Worm (Caenorhabditis elegans): ENCODE results near the gene dyf-17.

Gene dyf-17

ce11 chrV:19107065-19107464, 20.3 kb upstream of the dyf-17 start:
- TF ChIP-seq Y53G8AR.9 (GFP tag; conservative IDR thresholded peaks at IDR 0.05), result no peak
- TF ChIP-seq ztf-22 (GFP tag; optimal IDR thresholded peaks at IDR 0.05), result no peak
- TF ChIP-seq zim-3 (tag; optimal IDR thresholded peaks at IDR 0.05), result no peak
- no peak for TF ChIP-seq atf-7 (tag; optimal IDR thresholded peaks at IDR 0.05)
- no peak for TF ChIP-seq K11D2.4 (GFP tag; IDR thresholded peaks at IDR 0.05)
- no peak for TF ChIP-seq bed-2 (GFP tag; IDR thresholded peaks at IDR 0.05)
- TF ChIP-seq sea-2 (GFP tag; IDR thresholded peaks at IDR 0.05), result no peak
- no peak for TF ChIP-seq F22D6.2 (tag; optimal IDR thresholded peaks at IDR 0.05)
- no peak for TF ChIP-seq dpl-1 (GFP tag; optimal IDR thresholded peaks at IDR 0.05)
- TF ChIP-seq unc-62 (GFP tag; optimal IDR thresholded peaks at IDR 0.05), result no peak
- no peak for TF ChIP-seq mcd-1 (GFP tag; IDR thresholded peaks at IDR 0.05)
- no peak for TF ChIP-seq nhr-179 (tag; optimal IDR thresholded peaks at IDR 0.05)
- no peak for TF ChIP-seq die-1 (tag; optimal IDR thresholded peaks at IDR 0.05)
- TF ChIP-seq ccch-3 (GFP tag; optimal IDR thresholded peaks at IDR 0.05), result no peak

- TF ChIP-seq madf-6 (GFP tag; IDR thresholded peaks at IDR 0.05) (no peak), efl-1 (GFP tag; optimal IDR thresholded peaks at IDR 0.05) (no peak), pbrm-1 (GFP tag; IDR thresholded peaks at IDR 0.05) (no peak), sea-2 (GFP tag; IDR thresholded peaks at IDR 0.05) (no peak), hmg-1.2 (GFP tag; IDR thresholded peaks at IDR 0.05) (no peak), snpc-1.3 (tag; optimal IDR thresholded peaks at IDR 0.05; ENCODE audit: insufficient read depth) (no peak), hmg-20 (GFP tag; IDR thresholded peaks at IDR 0.05) (no peak), snpc-1.1 (tag; optimal IDR thresholded peaks at IDR 0.05; ENCODE audit: insufficient read depth) (no peak), F57A8.1 (GFP tag; optimal IDR thresholded peaks at IDR 0.05) (no peak), ztf-6 (GFP tag; IDR thresholded peaks at IDR 0.05) (no peak), rcor-1 (GFP tag; IDR thresholded peaks at IDR 0.05) (no peak), F52B5.7 (tag; optimal IDR thresholded peaks at IDR 0.05) (no peak), ztf-28 (GFP tag; IDR thresholded peaks at IDR 0.05) (no peak), F37B4.10 (GFP tag; IDR thresholded peaks at IDR 0.05) (no peak), ceh-58 (GFP tag; IDR thresholded peaks at IDR 0.05) (no peak), ZK185.1 (tag; optimal IDR thresholded peaks at IDR 0.05; ENCODE audit: poor library complexity, severe bottlenecking) (no peak), Y53G8AR.9 (GFP tag; conservative IDR thresholded peaks at IDR 0.05) (no peak), bed-1 (GFP tag; IDR thresholded peaks at IDR 0.05) (no peak)
Observed at ce11 chrV:19116872-19117372, 10.4 kb upstream of the dyf-17 start.

ce11 chrV:19118312-19118711, 9.0 kb upstream of the dyf-17 start, which contains the start of gene pro-3:
Gene pro-3, minus strand, starts transcription at chrV:19118412.
- TF ChIP-seq madf-3 (GFP tag; IDR thresholded peaks at IDR 0.05), result no peak
- TF ChIP-seq ztf-3 (GFP tag; optimal IDR thresholded peaks at IDR 0.05), result no peak
- no peak for TF ChIP-seq ztf-25 (GFP tag; IDR thresholded peaks at IDR 0.05)
- TF ChIP-seq nhr-90 (tag; optimal IDR thresholded peaks at IDR 0.05), result no peak
- no peak for TF ChIP-seq aptf-2 (GFP tag; conservative IDR thresholded peaks at IDR 0.05)
- TF ChIP-seq F52B5.7 (tag; optimal IDR thresholded peaks at IDR 0.05), result no peak
- TF ChIP-seq lin-26 (GFP tag; IDR thresholded peaks at IDR 0.05), result no peak
- TF ChIP-seq dox-1 (GFP tag; IDR thresholded peaks at IDR 0.05), result no peak
- TF ChIP-seq attf-6 (GFP tag; IDR thresholded peaks at IDR 0.05), result no peak

All from whole organism, young adult.